Fruit fly (Drosophila melanogaster) whole organism, embryonic: Measurements from ENCODE around the gene Nazo.

Experiments
- Antp ChIP-seq: fragments of 200-800 bp; sonication (Bioruptor generic); optimal IDR thresholded peaks from 3 replicates; lab custom pipeline; 2016; ENCODE audit warnings: missing biosample characterization, missing genetic modification characterization
- CG12769 ChIP-seq: fragments of 200-800 bp; sonication (Bioruptor generic); optimal IDR thresholded peaks from 2 replicates; lab custom pipeline; 2019; ENCODE audit warnings: missing biosample characterization, mild to moderate bottlenecking, missing genetic modification characterization, moderate library complexity
- CG2120 ChIP-seq: fragments of 200-800 bp; sonication (Bioruptor generic); optimal IDR thresholded peaks from 3 replicates; lab custom pipeline; 2016; ENCODE audit warnings: missing biosample characterization, missing genetic modification characterization
- CG30403 ChIP-seq: fragments of 200-800 bp; sonication (Bioruptor generic); optimal IDR thresholded peaks from 3 replicates; lab custom pipeline; 2016; ENCODE audit warnings: missing biosample characterization, missing genetic modification characterization
- CG30431 ChIP-seq: fragments of 200-800 bp; sonication (Bioruptor generic); optimal IDR thresholded peaks from 2 replicates; lab custom pipeline; 2017; ENCODE audit warnings: missing biosample characterization, missing genetic modification characterization
- CG33213 ChIP-seq: fragments of 200-800 bp; sonication (Bioruptor generic); optimal IDR thresholded peaks from 3 replicates; lab custom pipeline; 2016; ENCODE audit warnings: missing biosample characterization, missing genetic modification characterization
- CG34376 ChIP-seq: fragments of 200-800 bp; sonication (Bioruptor generic); optimal IDR thresholded peaks from 2 replicates; lab custom pipeline; 2018; ENCODE audit warnings: missing biosample characterization, mild to moderate bottlenecking, missing genetic modification characterization
- CG3838 ChIP-seq: fragments of 200-800 bp; sonication (Bioruptor generic); optimal IDR thresholded peaks from 3 replicates; lab custom pipeline; 2016; ENCODE audit warnings: missing biosample characterization, missing genetic modification characterization
- CG6654 ChIP-seq: fragments of 200-800 bp; sonication (Bioruptor generic); optimal IDR thresholded peaks from 2 replicates; lab custom pipeline; 2017; ENCODE audit warnings: missing biosample characterization, mild to moderate bottlenecking, missing genetic modification characterization
- CG8290 ChIP-seq, 3 experiments: fragments of 200-800 bp; sonication (Bioruptor generic); optimal IDR thresholded peaks; 2 replicates each; lab custom pipeline; 2016 to 2019; ENCODE audit warnings: missing biosample characterization in 3 of 3, missing genetic modification characterization in 3 of 3, mild to moderate bottlenecking in 2 of 3, moderate library complexity in 1 of 3
- CG8944 ChIP-seq: fragments of 200-800 bp; sonication (Bioruptor generic); optimal IDR thresholded peaks from 3 replicates; lab custom pipeline; 2016; ENCODE audit warnings: missing biosample characterization, missing genetic modification characterization
- CG9215 ChIP-seq: fragments of 200-800 bp; sonication (Bioruptor generic); IDR thresholded peaks from 2 replicates; pipeline ENCODE4 v1.3.6; 2022; ENCODE audit warnings: missing biosample characterization, missing genetic modification characterization
- CoRest ChIP-seq: fragments of 200-800 bp; sonication (Bioruptor generic); optimal IDR thresholded peaks from 3 replicates; lab custom pipeline; 2018; ENCODE audit warnings: missing biosample characterization, mild to moderate bottlenecking, missing genetic modification characterization, moderate library complexity
- D ChIP-seq, 2 experiments: fragments of 200-800 bp in 1 of 2; fragments of >200 bp in 1 of 2; sonication (Bioruptor generic) in 1 of 2; optimal IDR thresholded peaks; 2 replicates in 1 of 2; 3 replicates in 1 of 2; lab custom pipeline; 2017; ENCODE audit warnings: mild to moderate bottlenecking in 1 of 2, missing biosample characterization in 1 of 2, missing genetic modification characterization in 1 of 2, missing genetic modification reagents in 1 of 2
- Dfd ChIP-seq, 2 experiments: fragments of >200 bp; optimal IDR thresholded peaks; 2 replicates each; lab custom pipeline; 2017; ENCODE audit warnings: missing biosample characterization in 2 of 2, missing genetic modification characterization in 2 of 2
- Dip2 ChIP-seq: fragments of 200-800 bp; sonication (Bioruptor generic); IDR thresholded peaks from 2 replicates; pipeline ENCODE4 v1.3.6; 2022; ENCODE audit warnings: missing biosample characterization, missing genetic modification characterization
- Dp ChIP-seq: fragments of 200-800 bp; sonication (Bioruptor generic); optimal IDR thresholded peaks from 2 replicates; lab custom pipeline; 2018; ENCODE audit warnings: missing biosample characterization, mild to moderate bottlenecking, missing genetic modification characterization, moderate library complexity
- Fer1 ChIP-seq: fragments of 200-800 bp; sonication (Bioruptor generic); optimal IDR thresholded peaks from 2 replicates; lab custom pipeline; 2017; ENCODE audit warnings: missing biosample characterization, mild to moderate bottlenecking, missing genetic modification characterization
- GATAe ChIP-seq: fragments of 200-800 bp; sonication (Bioruptor generic); conservative IDR thresholded peaks from 2 replicates; pipeline ENCODE4 v1.3.6; 2022; ENCODE audit warnings: missing biosample characterization, missing genetic modification characterization
- HLHmδ ChIP-seq: fragments of 200-800 bp; sonication (Bioruptor generic); optimal IDR thresholded peaks from 2 replicates; lab custom pipeline; 2018; ENCODE audit warnings: missing biosample characterization, mild to moderate bottlenecking, missing genetic modification characterization, moderate library complexity
- MESR4 ChIP-seq: fragments of 200-800 bp; sonication (Bioruptor generic); optimal IDR thresholded peaks from 2 replicates; lab custom pipeline; 2018; ENCODE audit warnings: missing biosample characterization, mild to moderate bottlenecking, missing genetic modification characterization, moderate library complexity
- NC2α ChIP-seq: fragments of 200-800 bp; sonication (Bioruptor generic); optimal IDR thresholded peaks from 2 replicates; lab custom pipeline; 2016; ENCODE audit warnings: missing biosample characterization, missing genetic modification characterization
- Ptx1 ChIP-seq: fragments of 200-800 bp; sonication (Bioruptor generic); IDR thresholded peaks from 2 replicates; pipeline ENCODE4 v1.3.6; 2022; ENCODE audit warnings: missing biosample characterization, missing genetic modification characterization
- Sry-β ChIP-seq: fragments of 200-800 bp; sonication (Bioruptor generic); optimal IDR thresholded peaks from 2 replicates; lab custom pipeline; 2018; ENCODE audit warnings: missing biosample characterization, mild to moderate bottlenecking, missing genetic modification characterization, moderate library complexity
- Xbp1 ChIP-seq: fragments of 200-800 bp; sonication (Bioruptor generic); optimal IDR thresholded peaks from 3 replicates; lab custom pipeline; 2016; ENCODE audit warnings: missing biosample characterization, mild to moderate bottlenecking, missing genetic modification characterization
- ash1 ChIP-seq: fragments of 200-800 bp; sonication (Bioruptor generic); optimal IDR thresholded peaks from 2 replicates; lab custom pipeline; 2018; ENCODE audit warnings: missing biosample characterization, mild to moderate bottlenecking, missing genetic modification characterization
- bsh ChIP-seq, 2 experiments: fragments of 200-800 bp; sonication (Bioruptor generic); optimal IDR thresholded peaks; 2 replicates each; lab custom pipeline; 2017 to 2018; ENCODE audit warnings: mild to moderate bottlenecking in 2 of 2, missing biosample characterization in 2 of 2, missing genetic modification characterization in 2 of 2, moderate library complexity in 1 of 2
- cg ChIP-seq: fragments of 200-800 bp; sonication (Bioruptor generic); optimal IDR thresholded peaks from 3 replicates; lab custom pipeline; 2019; ENCODE audit warnings: missing biosample characterization, mild to moderate bottlenecking, missing genetic modification characterization, moderate library complexity
- chinmo ChIP-seq: fragments of 200-800 bp; sonication (Bioruptor generic); IDR thresholded peaks from 4 replicates; pipeline ENCODE4 v1.3.6; 2022; ENCODE audit warnings: missing biosample characterization, missing genetic modification characterization; ENCODE audit not compliant: partially characterized antibody
- croc ChIP-seq: fragments of 200-800 bp; sonication (Bioruptor generic); conservative IDR thresholded peaks from 3 replicates; pipeline ENCODE4 v1.3.6; 2022; ENCODE audit warnings: missing biosample characterization, missing genetic modification characterization
- en ChIP-seq: fragments of 200-800 bp; sonication (Bioruptor generic); optimal IDR thresholded peaks from 2 replicates; lab custom pipeline; 2016; ENCODE audit warnings: missing biosample characterization, missing genetic modification characterization
- exex ChIP-seq: fragments of 200-800 bp; sonication (Bioruptor generic); optimal IDR thresholded peaks from 4 replicates; lab custom pipeline; 2018; ENCODE audit warnings: missing biosample characterization, mild to moderate bottlenecking, missing genetic modification characterization, moderate library complexity
- lola ChIP-seq, 3 experiments: fragments of >200 bp in 2 of 3; fragments of 200-800 bp in 1 of 3; sonication (Bioruptor generic) in 1 of 3; optimal IDR thresholded peaks; 2 replicates each; lab custom pipeline; 2017 to 2019; ENCODE audit warnings: missing biosample characterization in 3 of 3, missing genetic modification characterization in 3 of 3, mild to moderate bottlenecking in 1 of 3, moderate library complexity in 1 of 3
- nerfin-1 ChIP-seq: fragments of 200-800 bp; sonication (Bioruptor generic); optimal IDR thresholded peaks from 3 replicates; lab custom pipeline; 2019; ENCODE audit warnings: missing biosample characterization, mild to moderate bottlenecking, missing genetic modification characterization, moderate library complexity
- pan ChIP-seq, 4 experiments: fragments of >200 bp in 3 of 4; fragments of 200-800 bp in 1 of 4; sonication (Bioruptor generic) in 1 of 4; optimal IDR thresholded peaks in 3 of 4; IDR thresholded peaks in 1 of 4; 2 replicates each; pipeline versions ENCODE4 v1.3.6 to Lab custom; 2017 to 2022; ENCODE audit warnings: missing biosample characterization in 2 of 4, missing genetic modification characterization in 2 of 4, mixed read lengths in 1 of 4
- peb ChIP-seq: fragments of 200-800 bp; sonication (Bioruptor generic); IDR thresholded peaks from 2 replicates; pipeline ENCODE4 v1.3.6; 2022; ENCODE audit warnings: missing biosample characterization, missing genetic modification characterization
- row ChIP-seq: fragments of 200-800 bp; sonication (Bioruptor generic); IDR thresholded peaks from 3 replicates; pipeline ENCODE4 v1.3.6; 2022; ENCODE audit warnings: missing biosample characterization, missing genetic modification characterization
- sens ChIP-seq: fragments of 200-800 bp; sonication (Bioruptor generic); peaks from one replicate; lab custom pipeline; 2016; ENCODE audit warnings: missing biosample characterization, missing genetic modification characterization
- sna ChIP-seq: fragments of 200-800 bp; sonication (Bioruptor generic); IDR thresholded peaks from 2 replicates; pipeline ENCODE4 v1.3.6; 2022; ENCODE audit warnings: missing biosample characterization, missing genetic modification characterization; ENCODE audit not compliant: partially characterized antibody
- sqz ChIP-seq: fragments of 200-800 bp; sonication (Bioruptor generic); optimal IDR thresholded peaks from 3 replicates; lab custom pipeline; 2018; ENCODE audit warnings: missing biosample characterization, mild to moderate bottlenecking, missing genetic modification characterization
- tin ChIP-seq: fragments of 200-800 bp; sonication (Bioruptor generic); optimal IDR thresholded peaks from 3 replicates; lab custom pipeline; 2016; ENCODE audit warnings: missing biosample characterization, missing genetic modification characterization
- zen2 ChIP-seq: fragments of 200-800 bp; sonication (Bioruptor generic); IDR thresholded peaks from 3 replicates; pipeline ENCODE4 v1.3.6; 2022; ENCODE audit warnings: missing biosample characterization, missing genetic modification characterization; ENCODE audit not compliant: partially characterized antibody

The Nazo gene

dm6 chr3R:8290478-8290877 is 2.8 kb downstream of the Nazo start, which contains the start of gene CG11672:
Gene CG11672, minus strand, starts transcription at chr3R:8290578.
- TF ChIP-seq CG8290 (GFP tag; optimal IDR thresholded peaks at IDR 0.05; lab: Kevin White, UChicago) (no peak), CG8290 (tag; optimal IDR thresholded peaks at IDR 0.05; lab: Kevin White, UChicago) (no peak), zen2 (GFP tag; lab: Robert Waterston, UW) (0 out of 3 replicates have a peak, but pooled peaks have one; percentile 10), nerfin-1 (no peak), CG9215 (GFP tag; lab: Robert Waterston, UW) (no peak)

dm6 chr3R:8290940-8291339 is 3.3 kb downstream of the Nazo start, which contains the start of gene CG31464:
Gene CG31464, plus strand, starts transcription at chr3R:8291240.
- TF ChIP-seq CG3838 (GFP tag; lab: Kevin White, UChicago) (no peak), Fer1 (no peak), CG6654 (GFP tag; lab: Kevin White, UChicago) (no peak), Xbp1 (GFP tag; lab: Kevin White, UChicago) (no peak), CG30431 (GFP tag; lab: Kevin White, UChicago) (no peak), sens (GFP tag; lab: Kevin White, UChicago) (peak; percentile 33), Dip2 (GFP tag; lab: Robert Waterston, UW) (no peak), croc (no peak)

dm6 chr3R:8292034-8292433 is 4.4 kb downstream of the Nazo start, which contains the start of gene CG31463:
Gene CG31463, plus strand, starts transcription at chr3R:8292335.
- TF ChIP-seq Dfd (GFP tag; optimal IDR thresholded peaks at IDR 0.05; lab: Kevin White, UChicago) = no peak
- TF ChIP-seq CG33213 (GFP tag; lab: Kevin White, UChicago) = no peak
- no peak for TF ChIP-seq bsh (GFP tag; optimal IDR thresholded peaks at IDR 0.05; lab: Kevin White, UChicago)
- TF ChIP-seq en (GFP tag; lab: Kevin White, UChicago) = no peak
- TF ChIP-seq CG34376 (GFP tag; lab: Kevin White, UChicago) = peak; percentile 61
- TF ChIP-seq exex (tag; lab: Kevin White, UChicago) = peak; percentile 81
- TF ChIP-seq D (optimal IDR thresholded peaks at IDR 0.05; lab: Kevin White, UChicago) = no peak
- no peak for TF ChIP-seq D (GFP tag; optimal IDR thresholded peaks at IDR 0.05; lab: Kevin White, UChicago)
- TF ChIP-seq GATAe = 0 out of 2 replicates have a peak, but pooled peaks have one; percentile 11
- TF ChIP-seq HLHmδ (GFP tag; lab: Kevin White, UChicago) = no peak
- TF ChIP-seq CG8944 (GFP tag; lab: Kevin White, UChicago) = no peak

dm6 chr3R:8300928-8301752 is 13.5 kb downstream of the Nazo start, which contains the start of the genes CG9626 and mRpL1:
Gene CG9626, minus strand, starts transcription at chr3R:8300978.
Gene mRpL1, plus strand, starts transcription at chr3R:8301440.
- no peak for TF ChIP-seq cg (GFP tag; lab: Kevin White, UChicago)
- no peak for TF ChIP-seq sqz (GFP tag; lab: Kevin White, UChicago)
- 0 out of 4 replicates have a peak, but pooled peaks have one; percentile 23 for TF ChIP-seq chinmo (GFP tag; lab: Robert Waterston, UW)
- TF ChIP-seq Antp (GFP tag; lab: Kevin White, UChicago) = no peak
- no peak for TF ChIP-seq tin (GFP tag; lab: Kevin White, UChicago)
- TF ChIP-seq peb (GFP tag; lab: Robert Waterston, UW) = no peak
- no peak for TF ChIP-seq NC2α
- peak; percentile 45 for TF ChIP-seq CoRest (tag; lab: Kevin White, UChicago)
- peak; percentile 58 for TF ChIP-seq Dp (GFP tag; lab: Kevin White, UChicago)
- no peak for TF ChIP-seq pan (optimal IDR thresholded peaks at IDR 0.05; lab: Kevin White, UChicago)
- no peak for TF ChIP-seq pan (GFP tag; optimal IDR thresholded peaks at IDR 0.05 in 1 of 2, IDR thresholded peaks at IDR 0.05 in 1 of 2)
- no peak for TF ChIP-seq ash1
- peak; percentile 12 for TF ChIP-seq CG30403 (GFP tag; lab: Kevin White, UChicago)
- peak; percentile 49 for TF ChIP-seq CG2120 (GFP tag; lab: Kevin White, UChicago)
- no peak for TF ChIP-seq Sry-β (GFP tag; lab: Kevin White, UChicago)
- peak; percentile 41 for TF ChIP-seq CG12769 (tag; lab: Kevin White, UChicago)
- no peak for TF ChIP-seq row
- TF ChIP-seq sna (GFP tag; lab: Robert Waterston, UW) = no peak
- no peak for TF ChIP-seq Ptx1
- peak; percentile 78 for TF ChIP-seq MESR4 (GFP tag; lab: Kevin White, UChicago)
- no peak for TF ChIP-seq lola (GFP tag; optimal IDR thresholded peaks at IDR 0.05; lab: Kevin White, UChicago)
